Fruit fly (Drosophila melanogaster): Measurements from ENCODE around the gene KLHL18.

The KLHL18 gene

dm6 chr3R:11962739-11963214, 47.5 kb downstream of the KLHL18 start, which contains the start of the genes CG3281 and aurA (continued):
- TF ChIP-seq CG4328 (GFP tag; optimal IDR thresholded peaks at IDR 0.05) (peak; percentile 62), ap (GFP tag; IDR thresholded peaks at IDR 0.05) (no peak), ash1 (GFP tag; optimal IDR thresholded peaks at IDR 0.05) (no peak), CG18599 (GFP tag; optimal IDR thresholded peaks at IDR 0.05) (peak; percentile 51), B-H2 (GFP tag; optimal IDR thresholded peaks at IDR 0.05) (peak; percentile 58), tna (GFP tag; IDR thresholded peaks at IDR 0.05; ENCODE audit: partially characterized antibody) (peak; percentile 72), fd3F (GFP tag; optimal IDR thresholded peaks at IDR 0.05) (peak; percentile 39), CG9727 (GFP tag; optimal IDR thresholded peaks at IDR 0.05) (peak; percentile 76), CG32532 (GFP tag; IDR thresholded peaks at IDR 0.05) (peak; percentile 72), Mes4 (GFP tag; optimal IDR thresholded peaks at IDR 0.05) (peak; percentile 36), CG9932 (GFP tag; IDR thresholded peaks at IDR 0.05) (peak; percentile 87), CG34376 (GFP tag; optimal IDR thresholded peaks at IDR 0.05) (peak; percentile 72), CG2116 (GFP tag; optimal IDR thresholded peaks at IDR 0.05) (peak; percentile 79), tx (GFP tag; optimal IDR thresholded peaks at IDR 0.05) (peak; percentile 73), CG10979 (tag; optimal IDR thresholded peaks at IDR 0.05) (peak; percentile 57), NC2β (GFP tag; optimal IDR thresholded peaks at IDR 0.05) (peak; percentile 76), run (tag; optimal IDR thresholded peaks at IDR 0.05) (no peak), Lhr (GFP tag; optimal IDR thresholded peaks at IDR 0.05) (peak; percentile 77), tup (GFP tag; optimal IDR thresholded peaks at IDR 0.05) (peak; percentile 42), wor (GFP tag; IDR thresholded peaks at IDR 0.05) (peak; percentile 16; the same call in 1 of the 2 replicates), ranshi (GFP tag; IDR thresholded peaks at IDR 0.05) (peak; percentile 25; the same call in 1 of the 2 replicates), bcd (GFP tag; optimal IDR thresholded peaks at IDR 0.05) (peak; percentile 68), CG43689 (GFP tag; IDR thresholded peaks at IDR 0.05) (no peak), CG1647 (GFP tag; optimal IDR thresholded peaks at IDR 0.05) (peak; percentile 68), BEAF-32 (GFP tag; optimal IDR thresholded peaks at IDR 0.05) (peak; percentile 100), vfl (GFP tag; optimal IDR thresholded peaks at IDR 0.05) (peak; percentile 67), Nf-YC (tag; optimal IDR thresholded peaks at IDR 0.05) (peak; percentile 75), CG8765 (GFP tag; IDR thresholded peaks at IDR 0.05) (0 out of 2 replicates have a peak, but pooled peaks have one; percentile 23), CG14860 (GFP tag; IDR thresholded peaks at IDR 0.05; ENCODE audit: partially characterized antibody) (peak; percentile 96), Dp (GFP tag; optimal IDR thresholded peaks at IDR 0.05) (peak; percentile 86), kah (GFP tag; optimal IDR thresholded peaks at IDR 0.05) (no peak), BtbVII (GFP tag; optimal IDR thresholded peaks at IDR 0.05) (no peak), sd (tag; optimal IDR thresholded peaks at IDR 0.05) (peak; percentile 73), CG12299 (tag; optimal IDR thresholded peaks at IDR 0.05) (peak; percentile 10), HHEX (GFP tag; optimal IDR thresholded peaks at IDR 0.05) (peak; percentile 18), Antp (GFP tag; optimal IDR thresholded peaks at IDR 0.05) (peak; percentile 72), CG3163 (GFP tag; optimal IDR thresholded peaks at IDR 0.05) (peak; percentile 48), al (GFP tag; IDR thresholded peaks at IDR 0.05) (peak; percentile 80), HLH4C (GFP tag; IDR thresholded peaks at IDR 0.05; ENCODE audit: partially characterized antibody) (peak; percentile 93), Dip2 (GFP tag; IDR thresholded peaks at IDR 0.05) (no peak), CG1233 (GFP tag; optimal IDR thresholded peaks at IDR 0.05) (peak; percentile 45), CG31365 (tag; optimal IDR thresholded peaks at IDR 0.05) (no peak), Rx (GFP tag; IDR thresholded peaks at IDR 0.05) (peak; percentile 31; the same call in 1 of the 2 replicates), CG7987 (GFP tag; optimal IDR thresholded peaks at IDR 0.05) (no peak), CG7556 (GFP tag; optimal IDR thresholded peaks at IDR 0.05) (peak; percentile 54), dpn (GFP tag; optimal IDR thresholded peaks at IDR 0.05) (peak; percentile 72 to 83), CG1832 (GFP tag; optimal IDR thresholded peaks at IDR 0.05) (no peak), Bteb2 (GFP tag; optimal IDR thresholded peaks at IDR 0.05) (peak; percentile 76), CG6272 (GFP tag; IDR thresholded peaks at IDR 0.05) (peak; percentile 67), nerfin-2 (GFP tag; IDR thresholded peaks at IDR 0.05; ENCODE audit: partially characterized antibody) (peak; percentile 91; the same call in 1 of the 2 replicates)
